Worm (Caenorhabditis elegans): Measurements from ENCODE around the gene ZK757.1.

DNA sequence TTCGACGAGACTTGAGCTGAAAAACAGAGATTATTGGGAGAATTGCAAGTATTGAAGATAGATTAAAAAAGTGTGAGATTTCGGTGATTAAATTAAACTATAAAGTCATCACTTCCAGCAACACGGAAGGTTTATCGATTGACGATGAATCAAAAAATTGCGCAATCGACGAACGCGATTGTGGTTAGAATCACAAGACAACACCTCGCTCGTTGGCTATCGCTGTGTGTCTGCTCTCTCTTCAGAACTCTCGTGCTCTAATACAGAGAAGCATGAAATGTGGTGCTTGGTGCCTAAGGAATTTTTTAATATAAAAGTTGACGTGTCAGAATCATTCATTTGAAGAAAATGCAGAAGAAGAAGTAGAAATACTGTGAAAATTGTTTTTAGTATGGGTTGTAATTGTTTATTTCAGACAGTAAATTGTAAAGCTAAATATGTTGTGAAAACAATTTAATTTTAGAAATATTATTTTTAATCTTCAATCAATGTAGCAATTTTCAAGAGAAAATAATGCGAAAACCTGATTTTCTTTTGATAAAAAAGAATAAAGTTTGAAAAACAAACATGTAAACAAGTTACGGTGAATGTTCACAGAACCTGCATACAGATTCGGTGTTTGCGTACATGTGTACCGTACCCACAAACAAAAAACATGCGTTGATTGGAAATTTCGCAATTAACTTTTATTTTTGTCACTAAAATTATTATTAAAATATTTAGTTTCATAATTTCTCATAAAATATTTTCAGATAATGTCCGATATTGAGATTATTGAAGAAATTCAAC, 43.6 kb downstream of the ZK757.1 start, which contains the start of the genes ZK632.10 and ZK632.11:
- TF ChIP-seq nhr-237 (tag; optimal IDR thresholded peaks at IDR 0.05): no peak
- peak; percentile 15 for TF ChIP-seq lin-15B (tag; optimal IDR thresholded peaks at IDR 0.05)
- TF ChIP-seq pqm-1 (tag; optimal IDR thresholded peaks at IDR 0.05): no peak
- peak; percentile 2 for TF ChIP-seq nhr-77 (tag; optimal IDR thresholded peaks at IDR 0.05)
- no peak for TF ChIP-seq nhr-11 (tag; optimal IDR thresholded peaks at IDR 0.05)
- no peak for TF ChIP-seq snpc-4 (tag; optimal IDR thresholded peaks at IDR 0.05)
- TF ChIP-seq fos-1 (tag; optimal IDR thresholded peaks at IDR 0.05): no peak
- peak; percentile 47 for TF ChIP-seq nhr-71 (tag; optimal IDR thresholded peaks at IDR 0.05)
- no peak for TF ChIP-seq nhr-28 (tag; optimal IDR thresholded peaks at IDR 0.05)
- no peak for TF ChIP-seq nhr-90 (tag; optimal IDR thresholded peaks at IDR 0.05; ENCODE audit: poor library complexity)
- TF ChIP-seq nhr-19 (GFP tag; conservative IDR thresholded peaks at IDR 0.05): peak; percentile 23; the same call in 1 of the 2 replicates
- no peak for TF ChIP-seq zag-1 (tag; optimal IDR thresholded peaks at IDR 0.05)
